Worm (Caenorhabditis elegans): ENCODE results near the gene nhr-264.

ce11 chrIV:9330755-9331154, 37.0 kb upstream of the nhr-264 start, which contains the start of gene nspg-7.1:
- TF ChIP-seq skn-1 (tag; optimal IDR thresholded peaks at IDR 0.05) = no peak
- no peak for TF ChIP-seq Y5F2A.4 (GFP tag; optimal IDR thresholded peaks at IDR 0.05)
- no peak for TF ChIP-seq fos-1 (tag; optimal IDR thresholded peaks at IDR 0.05)
- no peak for TF ChIP-seq hlh-30 (tag; optimal IDR thresholded peaks at IDR 0.05; ENCODE audit: insufficient read depth)
- TF ChIP-seq unc-39 (tag; optimal IDR thresholded peaks at IDR 0.05) = no peak
- TF ChIP-seq ces-1 (GFP tag; optimal IDR thresholded peaks at IDR 0.05) = no peak
- TF ChIP-seq dmd-6 (GFP tag; IDR thresholded peaks at IDR 0.05) = no peak
- TF ChIP-seq mxl-2 (GFP tag; conservative IDR thresholded peaks at IDR 0.05) = no peak
- TF ChIP-seq lin-13 (GFP tag; optimal IDR thresholded peaks at IDR 0.05) = no peak
- no peak for TF ChIP-seq ztf-11 (tag; optimal IDR thresholded peaks at IDR 0.05)
- TF ChIP-seq ceh-82 (tag; optimal IDR thresholded peaks at IDR 0.05) = no peak
